Worm (Caenorhabditis elegans) whole organism, young adult: ENCODE results near the gene C03H12.1.
A peak's percentile ranks its signal among the peaks of the same experiment; 100 is the strongest.

Experiments
- B0019.2 ChIP-seq: fragments of 200-800 bp; sonication (Bioruptor generic); conservative IDR thresholded peaks from 2 replicates; pipeline ENCODE4 v1.3.6; 2022; ENCODE audit warnings: missing genetic modification reagents, missing genetic modification characterization, missing compliant biosample characterization
- C17E4.6 ChIP-seq: fragments of 200-800 bp; sonication (Bioruptor generic); IDR thresholded peaks from 2 replicates; pipeline ENCODE4 v1.3.6; 2022; ENCODE audit warnings: missing genetic modification reagents, missing genetic modification characterization, missing compliant biosample characterization
- F57A8.1 ChIP-seq: fragments of 200-800 bp; sonication (Bioruptor generic); optimal IDR thresholded peaks from 2 replicates; lab custom pipeline; 2018; ENCODE audit warnings: mild to moderate bottlenecking, missing genetic modification characterization, moderate library complexity, missing compliant biosample characterization
- K11D2.4 ChIP-seq: fragments of 200-800 bp; sonication (Bioruptor generic); IDR thresholded peaks from 2 replicates; pipeline ENCODE4 v1.3.6; 2022; ENCODE audit warnings: missing genetic modification reagents, missing genetic modification characterization, missing compliant biosample characterization
- K12H6.12 ChIP-seq: fragments of 200-800 bp; sonication (Bioruptor generic); optimal IDR thresholded peaks from 2 replicates; lab custom pipeline; 2018; ENCODE audit warnings: mild to moderate bottlenecking, missing genetic modification characterization, missing compliant biosample characterization
- Y67H2A.10 ChIP-seq: fragments of 200-800 bp; sonication (Bioruptor generic); conservative IDR thresholded peaks from 2 replicates; pipeline ENCODE4 v1.3.6; 2022; ENCODE audit warnings: missing genetic modification reagents, missing genetic modification characterization, missing compliant biosample characterization
- akir-1 ChIP-seq: fragments of 200-800 bp; sonication (Bioruptor generic); optimal IDR thresholded peaks from 2 replicates; lab custom pipeline; 2018; ENCODE audit warnings: mild to moderate bottlenecking, missing genetic modification characterization, moderate library complexity, missing compliant biosample characterization
- attf-5 ChIP-seq: fragments of 200-800 bp; sonication (Bioruptor generic); optimal IDR thresholded peaks from 2 replicates; lab custom pipeline; 2018; ENCODE audit warnings: mild to moderate bottlenecking, missing genetic modification characterization, missing compliant biosample characterization
- ccch-3 ChIP-seq: fragments of 200-800 bp; sonication (Bioruptor generic); optimal IDR thresholded peaks from 2 replicates; lab custom pipeline; 2018; ENCODE audit warnings: mild to moderate bottlenecking, missing genetic modification characterization, missing compliant biosample characterization
- ceh-100 ChIP-seq: fragments of 200-800 bp; sonication (Bioruptor generic); IDR thresholded peaks from 2 replicates; pipeline ENCODE4 v1.3.6; 2022; ENCODE audit warnings: missing genetic modification reagents, missing genetic modification characterization, missing compliant biosample characterization
- ceh-27 ChIP-seq: fragments of 200-800 bp; sonication (Bioruptor generic); optimal IDR thresholded peaks from 2 replicates; lab custom pipeline; 2018; ENCODE audit warnings: mild to moderate bottlenecking, missing genetic modification characterization, moderate library complexity, missing compliant biosample characterization
- ceh-58 ChIP-seq: fragments of 200-800 bp; sonication (Bioruptor generic); IDR thresholded peaks from 2 replicates; pipeline ENCODE4 v1.3.6; 2022; ENCODE audit warnings: missing genetic modification characterization, missing compliant biosample characterization
- die-1 ChIP-seq: sonication (generic microtip); optimal IDR thresholded peaks from 2 replicates; lab custom pipeline; 2016; ENCODE audit warnings: missing genotype, mild to moderate bottlenecking, missing genetic modification characterization, missing compliant biosample characterization
- dox-1 ChIP-seq: fragments of 200-800 bp; sonication (Bioruptor generic); IDR thresholded peaks from 2 replicates; pipeline ENCODE4 v1.3.6; 2022; ENCODE audit warnings: missing genetic modification reagents, missing genetic modification characterization, missing compliant biosample characterization
- dpl-1 ChIP-seq: fragments of 150-350 bp; optimal IDR thresholded peaks from 2 replicates; lab custom pipeline; 2014; ENCODE audit warnings: missing biosample characterization, missing genetic modification reagents, missing genetic modification characterization
- efl-1 ChIP-seq: fragments of 150-350 bp; optimal IDR thresholded peaks from 2 replicates; lab custom pipeline; 2014; ENCODE audit warnings: missing biosample characterization, missing genetic modification reagents, missing genetic modification characterization
- fkh-3 ChIP-seq: sonication (generic microtip); optimal IDR thresholded peaks from 2 replicates; lab custom pipeline; 2016; ENCODE audit warnings: mild to moderate bottlenecking, missing genetic modification characterization, missing compliant biosample characterization
- gei-17 ChIP-seq: fragments of 200-800 bp; sonication (Bioruptor generic); optimal IDR thresholded peaks from 2 replicates; lab custom pipeline; 2018; ENCODE audit warnings: mild to moderate bottlenecking, missing genetic modification characterization, missing compliant biosample characterization
- hmg-1.2 ChIP-seq: fragments of 200-800 bp; sonication (Bioruptor generic); IDR thresholded peaks from 2 replicates; pipeline ENCODE4 v1.3.6; 2022; ENCODE audit warnings: missing genetic modification reagents, missing genetic modification characterization, missing compliant biosample characterization
- hsf-1 ChIP-seq: fragments of 200-800 bp; sonication (Bioruptor generic); IDR thresholded peaks from 2 replicates; pipeline ENCODE4 v1.3.6; 2022; ENCODE audit warnings: missing genetic modification reagents, missing genetic modification characterization, missing compliant biosample characterization
- let-526 ChIP-seq: fragments of 200-800 bp; sonication (Bioruptor generic); IDR thresholded peaks from 2 replicates; pipeline ENCODE4 v1.3.6; 2022; ENCODE audit warnings: missing genetic modification reagents, missing genetic modification characterization, missing compliant biosample characterization
- lin-26 ChIP-seq: fragments of 200-800 bp; sonication (Bioruptor generic); IDR thresholded peaks from 2 replicates; pipeline ENCODE4 v1.3.6; 2022; ENCODE audit warnings: missing genetic modification reagents, missing genetic modification characterization, missing compliant biosample characterization
- lin-35 ChIP-seq, 3 experiments: fragments of 150-350 bp in 2 of 3; sonication (generic microtip) in 1 of 3; optimal IDR thresholded peaks; 2 replicates each; lab custom pipeline; 2014 to 2018; ENCODE audit warnings: missing biosample characterization in 3 of 3, missing genetic modification characterization in 3 of 3, missing genetic modification reagents in 3 of 3
- lin-40 ChIP-seq: sonication (generic microtip); optimal IDR thresholded peaks from 2 replicates; lab custom pipeline; 2016; ENCODE audit warnings: missing genetic modification characterization, mild to moderate bottlenecking, missing compliant biosample characterization, missing genotype, missing genetic modification reagents
- lin-54 ChIP-seq: fragments of 200-800 bp; sonication (Bioruptor generic); optimal IDR thresholded peaks from 2 replicates; lab custom pipeline; 2018; ENCODE audit warnings: mild to moderate bottlenecking, missing genetic modification characterization, missing compliant biosample characterization
- madf-8 ChIP-seq: fragments of 200-800 bp; sonication (Bioruptor generic); conservative IDR thresholded peaks from 2 replicates; pipeline ENCODE4 v1.3.6; 2022; ENCODE audit warnings: missing genetic modification reagents, missing genetic modification characterization, missing compliant biosample characterization
- mcd-1 ChIP-seq: fragments of 200-800 bp; sonication (Bioruptor generic); IDR thresholded peaks from 2 replicates; pipeline ENCODE4 v1.3.6; 2022; ENCODE audit warnings: missing genetic modification reagents, missing genetic modification characterization, missing compliant biosample characterization
- mel-28 ChIP-seq: sonication (generic microtip); optimal IDR thresholded peaks from 2 replicates; lab custom pipeline; 2016; ENCODE audit warnings: borderline replicate concordance, mild to moderate bottlenecking, missing genetic modification characterization, missing compliant biosample characterization
- mes-4 ChIP-seq: sonication (generic microtip); optimal IDR thresholded peaks from 2 replicates; lab custom pipeline; 2016; ENCODE audit warnings: missing genotype, missing genetic modification characterization, missing compliant biosample characterization
- nhr-80 ChIP-seq: sonication (generic microtip); optimal IDR thresholded peaks from 2 replicates; lab custom pipeline; 2016; ENCODE audit warnings: missing genetic modification characterization, missing compliant biosample characterization
- pha-4 ChIP-seq: fragments of 150-350 bp; sonication (generic microtip); optimal IDR thresholded peaks from 2 replicates; lab custom pipeline; 2014; ENCODE audit warnings: missing biosample characterization, missing genetic modification reagents, missing genetic modification characterization
- rpc-1 ChIP-seq, 2 experiments: fragments of 150-350 bp in 1 of 2; sonication (generic microtip) in 1 of 2; optimal IDR thresholded peaks; 2 replicates each; lab custom pipeline; 2014 to 2018; ENCODE audit warnings: missing biosample characterization in 1 of 2, missing genetic modification characterization in 1 of 2, missing genetic modification reagents in 1 of 2, missing genotype in 1 of 2
- snpc-4 ChIP-seq, 5 experiments: fragments of 150-350 bp in 1 of 5; sonication (generic microtip) in 4 of 5; optimal IDR thresholded peaks; 2 replicates each; lab custom pipeline; 2014 to 2018; ENCODE audit warnings: missing genetic modification characterization in 5 of 5, missing biosample characterization in 3 of 5, antibody characterized with exemption in 2 of 5, mild to moderate bottlenecking in 2 of 5, missing compliant biosample characterization in 2 of 5, missing genotype in 2 of 5, moderate library complexity in 2 of 5, missing genetic modification reagents in 1 of 5
- tbx-9 ChIP-seq: sonication (generic microtip); optimal IDR thresholded peaks from 2 replicates; lab custom pipeline; 2016; ENCODE audit warnings: borderline replicate concordance, missing genetic modification characterization, inconsistent platforms, missing compliant biosample characterization
- tlf-1 ChIP-seq: fragments of 200-800 bp; sonication (Bioruptor generic); optimal IDR thresholded peaks from 2 replicates; lab custom pipeline; 2018; ENCODE audit warnings: mild to moderate bottlenecking, missing genetic modification characterization, missing compliant biosample characterization
- zfh-2 ChIP-seq: fragments of 200-800 bp; sonication (Bioruptor generic); conservative IDR thresholded peaks from 2 replicates; pipeline ENCODE4 v1.3.6; 2022; ENCODE audit warnings: missing genetic modification reagents, missing genetic modification characterization, missing compliant biosample characterization
- ztf-18 ChIP-seq: sonication (generic microtip); optimal IDR thresholded peaks from 2 replicates; lab custom pipeline; 2016; ENCODE audit warnings: missing genotype, mild to moderate bottlenecking, missing genetic modification characterization, missing compliant biosample characterization
- ztf-25 ChIP-seq: fragments of 200-800 bp; sonication (Bioruptor generic); IDR thresholded peaks from 2 replicates; pipeline ENCODE4 v1.3.6; 2022; ENCODE audit warnings: missing genetic modification reagents, missing genetic modification characterization, missing compliant biosample characterization

The C03H12.1 gene

DNA sequence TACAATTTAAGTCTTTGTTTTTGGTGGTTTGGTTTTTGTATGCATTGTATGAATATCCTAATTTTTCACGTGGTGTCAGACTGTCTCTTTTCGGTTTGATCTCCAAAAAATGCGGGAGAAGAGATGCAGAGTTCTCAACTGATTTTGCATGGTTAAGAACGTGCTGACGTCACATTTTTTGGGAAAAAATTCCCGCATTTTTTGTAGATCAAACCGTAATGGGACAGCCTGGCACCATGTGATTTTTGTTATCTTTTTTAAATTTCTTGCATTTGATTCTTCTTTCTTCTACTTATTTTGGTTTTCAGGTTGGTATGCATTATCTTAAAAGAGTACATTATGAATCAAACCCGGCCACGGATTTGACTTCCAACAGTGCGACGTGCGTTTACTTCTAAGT lies 32.1 kb downstream of the C03H12.1 start, which contains the start of gene ZK662.5:
ZK662.5 (plus strand) TSS at position 301 of the 400 bp plus-strand sequence.
- no peak for TF ChIP-seq die-1 (tag; lab: Kevin White, UChicago)
- TF ChIP-seq ceh-58 (GFP tag; lab: Robert Waterston, UW): no peak
- no peak for TF ChIP-seq C17E4.6 (GFP tag; lab: Robert Waterston, UW)
- TF ChIP-seq tlf-1 (GFP tag; lab: Kevin White, UChicago): no peak
- no peak for TF ChIP-seq K12H6.12 (tag; lab: Kevin White, UChicago)
- no peak for TF ChIP-seq let-526 (GFP tag; lab: Robert Waterston, UW)
- TF ChIP-seq pha-4 (tag; lab: Kevin White, UChicago): no peak
- TF ChIP-seq ccch-3 (GFP tag; lab: Kevin White, UChicago): no peak
- no peak for TF ChIP-seq snpc-4 (GFP tag; optimal IDR thresholded peaks at IDR 0.05; lab: Kevin White, UChicago)
- no peak for TF ChIP-seq snpc-4 (tag; optimal IDR thresholded peaks at IDR 0.05; lab: Kevin White, UChicago)
- TF ChIP-seq lin-54 (GFP tag; lab: Kevin White, UChicago): no peak
- TF ChIP-seq B0019.2 (GFP tag; lab: Robert Waterston, UW): no peak
- TF ChIP-seq fkh-3 (tag; lab: Kevin White, UChicago): no peak
- TF ChIP-seq hsf-1 (GFP tag; lab: Robert Waterston, UW): no peak
- TF ChIP-seq akir-1: no peak

DNA sequence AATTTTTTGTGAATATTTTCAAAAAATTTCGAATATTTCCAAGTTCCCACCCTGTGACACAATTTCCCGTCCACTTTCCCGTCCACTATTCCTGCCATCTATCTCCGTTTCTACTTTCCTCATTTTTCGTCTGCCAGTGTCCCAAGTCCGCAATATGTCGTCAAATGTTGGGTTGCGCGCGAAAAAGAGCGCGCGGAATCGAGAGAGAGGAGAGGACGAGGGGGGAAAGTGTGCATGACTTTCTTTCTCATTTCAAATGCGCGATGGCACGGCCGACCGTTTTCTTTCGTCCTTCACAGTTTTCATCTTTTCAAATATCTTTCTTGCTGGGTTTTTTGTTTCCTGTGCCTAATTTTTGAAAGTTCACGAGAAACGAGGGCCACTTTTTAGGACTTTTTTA lies 35.7 kb downstream of the C03H12.1 start:
- TF ChIP-seq mel-28 (tag; lab: Kevin White, UChicago): no peak
- TF ChIP-seq ceh-100 (GFP tag; lab: Robert Waterston, UW): no peak
- TF ChIP-seq attf-5 (GFP tag; lab: Kevin White, UChicago): peak; percentile 46
- no peak for TF ChIP-seq rpc-1 (optimal IDR thresholded peaks at IDR 0.05; lab: Kevin White, UChicago)
- no peak for TF ChIP-seq rpc-1 (tag; optimal IDR thresholded peaks at IDR 0.05; lab: Kevin White, UChicago)
- no peak for TF ChIP-seq lin-40 (tag; lab: Kevin White, UChicago)
- TF ChIP-seq Y67H2A.10 (GFP tag; lab: Robert Waterston, UW): no peak
- TF ChIP-seq ztf-18 (tag; lab: Kevin White, UChicago): no peak
- peak; percentile 35 for TF ChIP-seq lin-54 (GFP tag; lab: Kevin White, UChicago)
- TF ChIP-seq lin-26 (GFP tag; lab: Robert Waterston, UW): no peak
- TF ChIP-seq gei-17: peak; percentile 23
- TF ChIP-seq nhr-80 (tag; lab: Kevin White, UChicago): peak; percentile 4
- no peak for TF ChIP-seq snpc-4 (GFP tag; optimal IDR thresholded peaks at IDR 0.05; lab: Kevin White, UChicago)
- TF ChIP-seq snpc-4 (tag; optimal IDR thresholded peaks at IDR 0.05; lab: Kevin White, UChicago): peak in 1 of 4 experiments; percentile 12
- peak; percentile 46; the same call in 1 of the 2 replicates for TF ChIP-seq dox-1
- TF ChIP-seq madf-8 (GFP tag; lab: Robert Waterston, UW): peak; percentile 44
- peak; percentile 76 for TF ChIP-seq efl-1 (GFP tag; lab: Kevin White, UChicago)
- TF ChIP-seq ztf-25 (GFP tag; lab: Robert Waterston, UW): no peak
- no peak for TF ChIP-seq tbx-9 (tag; lab: Kevin White, UChicago)
- peak; percentile 48 for TF ChIP-seq mcd-1 (GFP tag; lab: Robert Waterston, UW)
- TF ChIP-seq mes-4: no peak
- peak; percentile 33 for TF ChIP-seq ceh-27 (GFP tag; lab: Kevin White, UChicago)
- no peak for TF ChIP-seq F57A8.1 (GFP tag; lab: Kevin White, UChicago)
- TF ChIP-seq K11D2.4 (GFP tag; lab: Robert Waterston, UW): peak; percentile 45; the same call in 1 of the 2 replicates
- TF ChIP-seq hmg-1.2 (GFP tag; lab: Robert Waterston, UW): peak; percentile 87
- TF ChIP-seq lin-35 (GFP tag; optimal IDR thresholded peaks at IDR 0.05; lab: Kevin White, UChicago): peak in 1 of 3 experiments; percentile 37
- peak; percentile 37 for TF ChIP-seq dpl-1 (GFP tag; lab: Kevin White, UChicago)
- TF ChIP-seq zfh-2 (GFP tag; lab: Robert Waterston, UW): peak; percentile 27; the same call in 1 of the 2 replicates
